Worm (Caenorhabditis elegans): Measurements from ENCODE around the gene prdm-14.
A peak's percentile ranks its signal among the peaks of the same experiment; 100 is the strongest.

The prdm-14 gene

ce11 chrX:9074497-9074896 is 28.5 kb downstream of the prdm-14 start:
- no peak for TF ChIP-seq ztf-1 (GFP tag; conservative IDR thresholded peaks at IDR 0.05)
- TF ChIP-seq unc-62 (GFP tag; optimal IDR thresholded peaks at IDR 0.05), result no peak
- no peak for TF ChIP-seq nhr-25 (tag; optimal IDR thresholded peaks at IDR 0.05)
- TF ChIP-seq mbf-1 (tag; optimal IDR thresholded peaks at IDR 0.05), result no peak
- no peak for TF ChIP-seq nhr-10 (tag; optimal IDR thresholded peaks at IDR 0.05)
- no peak for TF ChIP-seq R02D3.7 (tag; optimal IDR thresholded peaks at IDR 0.05)
- no peak for TF ChIP-seq F13H6.1 (tag; optimal IDR thresholded peaks at IDR 0.05)
- TF ChIP-seq nhr-12 (tag; optimal IDR thresholded peaks at IDR 0.05), result no peak
- TF ChIP-seq nhr-77 (tag; optimal IDR thresholded peaks at IDR 0.05), result no peak
- no peak for TF ChIP-seq ztf-11 (tag; optimal IDR thresholded peaks at IDR 0.05)
- TF ChIP-seq nhr-11 (tag; optimal IDR thresholded peaks at IDR 0.05), result no peak

ce11 chrX:9076886-9077285 is 30.9 kb downstream of the prdm-14 start, which contains the start of gene F47E1.1:
F47E1.1 (plus strand) TSS chrX:9077186.
- TF ChIP-seq mdl-1 (tag; optimal IDR thresholded peaks at IDR 0.05), result no peak
- TF ChIP-seq egl-27 (tag; optimal IDR thresholded peaks at IDR 0.05), result no peak
- TF ChIP-seq unc-55 (GFP tag; optimal IDR thresholded peaks at IDR 0.05), result no peak
- TF ChIP-seq mab-5 (tag; optimal IDR thresholded peaks at IDR 0.05), result no peak
- TF ChIP-seq skn-1 (tag; optimal IDR thresholded peaks at IDR 0.05), result no peak
- TF ChIP-seq ztf-11 (tag; optimal IDR thresholded peaks at IDR 0.05), result no peak
- TF ChIP-seq lin-13 (GFP tag; optimal IDR thresholded peaks at IDR 0.05), result no peak
- TF ChIP-seq nhr-12 (tag; optimal IDR thresholded peaks at IDR 0.05), result no peak
- no peak for TF ChIP-seq unc-39 (tag; optimal IDR thresholded peaks at IDR 0.05)
- no peak for TF ChIP-seq sma-3 (GFP tag; optimal IDR thresholded peaks at IDR 0.05)
- no peak for TF ChIP-seq nhr-11 (tag; optimal IDR thresholded peaks at IDR 0.05)
- no peak for TF ChIP-seq C34F6.9 (tag; optimal IDR thresholded peaks at IDR 0.05)
- no peak for TF ChIP-seq ZK546.5 (tag; optimal IDR thresholded peaks at IDR 0.05)
- TF ChIP-seq ceh-82 (tag; optimal IDR thresholded peaks at IDR 0.05), result no peak
- no peak for TF ChIP-seq lin-39 (tag; optimal IDR thresholded peaks at IDR 0.05)
- no peak for TF ChIP-seq R02D3.7 (tag; optimal IDR thresholded peaks at IDR 0.05)
- TF ChIP-seq ztf-4 (tag; optimal IDR thresholded peaks at IDR 0.05), result no peak
- no peak for TF ChIP-seq gmeb-1 (tag; optimal IDR thresholded peaks at IDR 0.05)
- no peak for TF ChIP-seq alr-1 (tag; optimal IDR thresholded peaks at IDR 0.05)

ce11 chrX:9078149-9078548 is 32.1 kb downstream of the prdm-14 start:
- TF ChIP-seq lin-11 (tag; optimal IDR thresholded peaks at IDR 0.05), result peak; percentile 11
- no peak for TF ChIP-seq ztf-4 (tag; optimal IDR thresholded peaks at IDR 0.05)
- peak; percentile 26 for TF ChIP-seq sma-9 (GFP tag; optimal IDR thresholded peaks at IDR 0.05)
- no peak for TF ChIP-seq sma-9 (tag; optimal IDR thresholded peaks at IDR 0.05)
- TF ChIP-seq F13H6.1 (tag; optimal IDR thresholded peaks at IDR 0.05), result peak; percentile 9
- peak; percentile 28 for TF ChIP-seq lin-13 (GFP tag; optimal IDR thresholded peaks at IDR 0.05)
- TF ChIP-seq elt-1 (tag; optimal IDR thresholded peaks at IDR 0.05), result no peak
- no peak for TF ChIP-seq nhr-77 (tag; optimal IDR thresholded peaks at IDR 0.05)
- peak; percentile 2 for TF ChIP-seq sma-3 (GFP tag; optimal IDR thresholded peaks at IDR 0.05)
- peak; percentile 23 for TF ChIP-seq fos-1 (tag; optimal IDR thresholded peaks at IDR 0.05)
- peak; percentile 8 for TF ChIP-seq C34F6.9 (tag; optimal IDR thresholded peaks at IDR 0.05)
- no peak for TF ChIP-seq ZK546.5 (tag; optimal IDR thresholded peaks at IDR 0.05)
- no peak for TF ChIP-seq zag-1 (tag; optimal IDR thresholded peaks at IDR 0.05)
- TF ChIP-seq nhr-21 (tag; optimal IDR thresholded peaks at IDR 0.05), result peak; percentile 26
- TF ChIP-seq lsy-2 (tag; optimal IDR thresholded peaks at IDR 0.05), result peak in 1 of 2 experiments; percentile 23
- no peak for TF ChIP-seq mab-5 (tag; optimal IDR thresholded peaks at IDR 0.05)
- no peak for TF ChIP-seq snpc-4 (tag; optimal IDR thresholded peaks at IDR 0.05)

ce11 chrX:9081212-9081611 is 35.2 kb downstream of the prdm-14 start:
- TF ChIP-seq fos-1 (tag; optimal IDR thresholded peaks at IDR 0.05) (peak; percentile 40), egl-27 (tag; optimal IDR thresholded peaks at IDR 0.05) (no peak)

- TF ChIP-seq peb-1 (tag; optimal IDR thresholded peaks at IDR 0.05) (no peak), nhr-25 (tag; optimal IDR thresholded peaks at IDR 0.05) (no peak), lsy-2 (tag; optimal IDR thresholded peaks at IDR 0.05) (no peak), nhr-12 (tag; optimal IDR thresholded peaks at IDR 0.05) (no peak), gmeb-1 (tag; optimal IDR thresholded peaks at IDR 0.05) (no peak), snpc-4 (tag; optimal IDR thresholded peaks at IDR 0.05) (no peak), elt-1 (tag; optimal IDR thresholded peaks at IDR 0.05) (no peak), nhr-77 (tag; optimal IDR thresholded peaks at IDR 0.05) (no peak)
Measured at ce11 chrX:9082646-9083045, 36.6 kb downstream of the prdm-14 start, which contains the start of gene ajm-1. ajm-1 (plus strand) TSS chrX:9082946.

Measured in whole organism, L2 larva.